Worm (Caenorhabditis elegans) whole organism, mixed stage, embryonic: ENCODE results near the gene fkb-3.

Experiments
- M03D4.4 ChIP-seq: sonication (generic microtip); optimal IDR thresholded peaks from 2 replicates; lab custom pipeline; 2017; ENCODE audit warnings: mild to moderate bottlenecking, missing genetic modification characterization, missing compliant biosample characterization
- ceh-83 ChIP-seq: fragments of 200-800 bp; sonication (Bioruptor generic); optimal IDR thresholded peaks from 2 replicates; lab custom pipeline; 2018; ENCODE audit warnings: mild to moderate bottlenecking, missing genetic modification characterization, missing compliant biosample characterization
- nhr-28 ChIP-seq: fragments of 150-350 bp; optimal IDR thresholded peaks from 2 replicates; lab custom pipeline; 2014; ENCODE audit warnings: missing biosample characterization, missing genetic modification characterization
- nhr-76 ChIP-seq: sonication (generic microtip); optimal IDR thresholded peaks from 2 replicates; lab custom pipeline; 2017; ENCODE audit warnings: missing biosample characterization, missing genetic modification characterization
- snpc-4 ChIP-seq: fragments of 150-350 bp; optimal IDR thresholded peaks from 2 replicates; lab custom pipeline; 2014; ENCODE audit warnings: missing biosample characterization, missing genetic modification characterization

DNA sequence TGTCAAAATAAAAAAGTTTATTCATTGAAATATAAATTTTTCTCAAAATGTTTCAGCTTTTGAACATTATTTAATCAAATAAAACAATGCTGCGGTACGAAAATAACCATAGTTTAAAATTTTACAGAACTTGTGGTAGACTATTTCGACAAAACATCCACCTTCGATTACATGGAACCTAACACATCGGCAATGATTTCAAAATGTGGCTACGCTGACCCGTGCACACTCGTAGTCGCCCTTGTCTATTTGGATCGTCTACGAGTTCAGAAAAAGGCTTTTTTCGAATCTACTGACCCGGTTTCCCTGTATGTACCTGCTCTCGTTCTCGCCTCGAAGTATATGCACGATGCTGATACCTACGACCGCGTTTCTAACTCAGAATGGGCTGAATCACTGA, 28.0 kb upstream of the fkb-3 start:
- TF ChIP-seq ceh-83: no peak
- no peak for TF ChIP-seq nhr-28 (tag; lab: Kevin White, UChicago)
- TF ChIP-seq snpc-4: no peak
- TF ChIP-seq M03D4.4 (tag; lab: Kevin White, UChicago): no peak
- TF ChIP-seq nhr-76 (tag; lab: Kevin White, UChicago): no peak
